Fruit fly (Drosophila melanogaster): ENCODE measurements around the gene CG18530.

The CG18530 gene

dm6 chr3R:12654253-12654623, 21.1 kb downstream of the CG18530 start, which contains the start of gene CG6225:
Gene CG6225, plus strand, starts transcription at chr3R:12654577.
- no peak for TF ChIP-seq Atf3 (GFP tag; optimal IDR thresholded peaks at IDR 0.05)
- TF ChIP-seq CG18262 (tag; optimal IDR thresholded peaks at IDR 0.05): peak; percentile 3
- no peak; the same call in 1 of the 2 replicates for TF ChIP-seq CG11247 (GFP tag; IDR thresholded peaks at IDR 0.05)
- TF ChIP-seq so (GFP tag; IDR thresholded peaks at IDR 0.05): 0 out of 3 replicates have a peak, but pooled peaks have one; percentile 3
- TF ChIP-seq CG17361 (GFP tag; IDR thresholded peaks at IDR 0.05): 0 out of 3 replicates have a peak, but pooled peaks have one; percentile 6
- TF ChIP-seq fd64A (GFP tag; optimal IDR thresholded peaks at IDR 0.05): no peak
- TF ChIP-seq stc (GFP tag; IDR thresholded peaks at IDR 0.05): peak; percentile 4; the same call in 1 of the 2 replicates
- no peak for TF ChIP-seq CG11560 (tag; IDR thresholded peaks at IDR 0.05)
- peak; percentile 29 for TF ChIP-seq CG1832 (GFP tag; optimal IDR thresholded peaks at IDR 0.05)
- peak; percentile 30; the same call in 1 of the 4 replicates for TF ChIP-seq chinmo (GFP tag; IDR thresholded peaks at IDR 0.05; ENCODE audit: partially characterized antibody)
- no peak for TF ChIP-seq Bdp1 (GFP tag; optimal IDR thresholded peaks at IDR 0.05)
- no peak for TF ChIP-seq CG2712 (tag; optimal IDR thresholded peaks at IDR 0.05)
- TF ChIP-seq z (GFP tag; IDR thresholded peaks at IDR 0.05): peak; percentile 77
- no peak for TF ChIP-seq CG2889 (GFP tag; IDR thresholded peaks at IDR 0.05)
- TF ChIP-seq CG43689 (GFP tag; IDR thresholded peaks at IDR 0.05): 0 out of 2 replicates have a peak, but pooled peaks have one; percentile 2
- TF ChIP-seq pzg (GFP tag; optimal IDR thresholded peaks at IDR 0.05): no peak
- TF ChIP-seq Trl (optimal IDR thresholded peaks at IDR 0.05): peak; percentile 29 to 54
- TF ChIP-seq Trl (GFP tag; optimal IDR thresholded peaks at IDR 0.05): no peak
- 0 out of 3 replicates have a peak, but pooled peaks have one; percentile 17 for TF ChIP-seq zen2 (GFP tag; IDR thresholded peaks at IDR 0.05; ENCODE audit: partially characterized antibody)
- 0 out of 3 replicates have a peak, but pooled peaks have one; percentile 2 for TF ChIP-seq otp (GFP tag; IDR thresholded peaks at IDR 0.05)
- no peak for TF ChIP-seq klu (GFP tag; IDR thresholded peaks at IDR 0.05)
- TF ChIP-seq crol (GFP tag; IDR thresholded peaks at IDR 0.05): peak; percentile 73
- TF ChIP-seq CG12769 (tag; optimal IDR thresholded peaks at IDR 0.05): peak; percentile 20
- TF ChIP-seq Tbp (GFP tag; optimal IDR thresholded peaks at IDR 0.05): no peak
- TF ChIP-seq Jarid2 (GFP tag; optimal IDR thresholded peaks at IDR 0.05): no peak
- TF ChIP-seq cg (GFP tag; optimal IDR thresholded peaks at IDR 0.05): peak; percentile 19
- peak; percentile 4; the same call in 1 of the 3 replicates for TF ChIP-seq CG6175 (GFP tag; IDR thresholded peaks at IDR 0.05)

dm6 chr3R:12656946-12657566, 23.9 kb downstream of the CG18530 start:
- no peak for TF ChIP-seq CG14014 (GFP tag; IDR thresholded peaks at IDR 0.05)
- TF ChIP-seq Chrac-16 (GFP tag; optimal IDR thresholded peaks at IDR 0.05): no peak
- TF ChIP-seq Rfx (GFP tag; IDR thresholded peaks at IDR 0.05): peak; percentile 53
- TF ChIP-seq Meics (GFP tag; optimal IDR thresholded peaks at IDR 0.05): peak; percentile 30
- TF ChIP-seq Dip3 (GFP tag; optimal IDR thresholded peaks at IDR 0.05): peak; percentile 21
- TF ChIP-seq z (GFP tag; IDR thresholded peaks at IDR 0.05): no peak
- TF ChIP-seq CG13287 (GFP tag; IDR thresholded peaks at IDR 0.05; ENCODE audit: partially characterized antibody): no peak
- TF ChIP-seq CG2678 (tag; optimal IDR thresholded peaks at IDR 0.05): peak; percentile 39
- no peak for TF ChIP-seq sima (GFP tag; optimal IDR thresholded peaks at IDR 0.05)
- TF ChIP-seq Dek (tag; optimal IDR thresholded peaks at IDR 0.05): peak; percentile 10
- no peak for TF ChIP-seq CG8281 (tag; optimal IDR thresholded peaks at IDR 0.05)
- TF ChIP-seq CG18599 (GFP tag; optimal IDR thresholded peaks at IDR 0.05): peak; percentile 69
- no peak for TF ChIP-seq dimm (GFP tag; IDR thresholded peaks at IDR 0.05)
- TF ChIP-seq CG14860 (GFP tag; IDR thresholded peaks at IDR 0.05; ENCODE audit: partially characterized antibody): no peak
- TF ChIP-seq Med (GFP tag): peak; percentile 71
- TF ChIP-seq peb (GFP tag; IDR thresholded peaks at IDR 0.05): no peak
- TF ChIP-seq unpg (GFP tag; optimal IDR thresholded peaks at IDR 0.05): no peak
- no peak for TF ChIP-seq CG12744 (GFP tag; optimal IDR thresholded peaks at IDR 0.05)
- TF ChIP-seq Nf-YC (tag; optimal IDR thresholded peaks at IDR 0.05): no peak
- TF ChIP-seq CG10209 (GFP tag; optimal IDR thresholded peaks at IDR 0.05): peak; percentile 10
- TF ChIP-seq vvl (GFP tag; IDR thresholded peaks at IDR 0.05): no peak
- no peak for TF ChIP-seq CG2202 (tag; optimal IDR thresholded peaks at IDR 0.05)
- TF ChIP-seq phol (tag; optimal IDR thresholded peaks at IDR 0.05): no peak
- TF ChIP-seq Sin3A (optimal IDR thresholded peaks at IDR 0.05): no peak
- TF ChIP-seq pzg (GFP tag; optimal IDR thresholded peaks at IDR 0.05): no peak
- TF ChIP-seq CkIIα-i1 (GFP tag; IDR thresholded peaks at IDR 0.05): no peak

Data from whole organism, embryonic.